Fruit fly (Drosophila melanogaster): ENCODE data around the gene polybromo.

Gene polybromo

DNA sequence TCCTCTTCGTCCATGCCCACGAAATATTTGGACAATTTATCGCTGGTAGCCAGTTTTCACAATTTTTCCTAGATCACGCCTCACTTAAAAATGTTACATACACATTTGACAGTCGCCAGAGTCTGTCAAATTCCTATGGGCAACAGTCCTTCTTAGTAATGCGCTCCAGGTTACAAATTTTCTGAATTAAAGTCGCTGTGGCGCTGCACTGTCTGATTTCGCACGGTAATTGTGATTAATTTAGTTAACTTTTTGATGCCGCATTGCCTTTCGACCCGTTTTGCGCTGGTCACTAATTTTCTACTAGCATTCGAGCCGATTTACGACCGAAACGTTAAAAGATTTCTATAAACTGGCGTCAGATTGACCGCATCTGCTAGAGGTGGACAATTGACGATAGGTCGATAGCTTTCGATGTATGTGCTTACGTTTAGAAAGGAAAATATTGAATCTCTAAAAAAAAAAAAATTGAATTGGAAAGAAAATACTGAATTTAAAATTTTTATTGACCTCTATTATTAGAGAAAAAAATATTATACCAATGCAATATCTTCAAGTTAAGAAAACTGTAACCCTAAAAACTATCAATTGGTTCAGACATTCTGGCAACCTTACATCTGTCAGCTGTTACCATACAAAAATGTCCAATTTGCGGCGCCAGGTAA, 8.7 kb upstream of the polybromo start, which contains the start of the genes lili and CG34150 (continued):
- TF ChIP-seq CG10147 (GFP tag; optimal IDR thresholded peaks at IDR 0.05): peak; percentile 70
- TF ChIP-seq tna (GFP tag; IDR thresholded peaks at IDR 0.05; ENCODE audit: partially characterized antibody): peak; percentile 16; the same call in 1 of the 2 replicates
- TF ChIP-seq Deaf1 (tag; optimal IDR thresholded peaks at IDR 0.05): no peak
- TF ChIP-seq CG1024 (GFP tag; IDR thresholded peaks at IDR 0.05): peak; percentile 57
- peak; percentile 74 for TF ChIP-seq CG12942 (GFP tag; optimal IDR thresholded peaks at IDR 0.05)
- TF ChIP-seq CG8290 (GFP tag; optimal IDR thresholded peaks at IDR 0.05): peak; percentile 90
- peak; percentile 19 to 21 for TF ChIP-seq CG8290 (tag; optimal IDR thresholded peaks at IDR 0.05)
- no peak for TF ChIP-seq disco-r (GFP tag; optimal IDR thresholded peaks at IDR 0.05)
- peak; percentile 58; the same call in 1 of the 3 replicates for TF ChIP-seq ken (GFP tag; IDR thresholded peaks at IDR 0.05)
- no peak for TF ChIP-seq Doc2 (GFP tag; IDR thresholded peaks at IDR 0.05)
- peak; percentile 28 for TF ChIP-seq emc (GFP tag; optimal IDR thresholded peaks at IDR 0.05)
- no peak for TF ChIP-seq TFAM (GFP tag; optimal IDR thresholded peaks at IDR 0.05)
- peak; percentile 81 for TF ChIP-seq CG17829 (tag; optimal IDR thresholded peaks at IDR 0.05)
- TF ChIP-seq sna (GFP tag; IDR thresholded peaks at IDR 0.05; ENCODE audit: partially characterized antibody): peak; percentile 72; the same call in 1 of the 2 replicates
- peak; percentile 79 for TF ChIP-seq YL-1 (GFP tag; optimal IDR thresholded peaks at IDR 0.05)
- peak; percentile 34 for TF ChIP-seq cato (GFP tag; optimal IDR thresholded peaks at IDR 0.05; ENCODE audit: borderline replicate concordance)
- peak; percentile 50 for TF ChIP-seq p53 (GFP tag; optimal IDR thresholded peaks at IDR 0.05)
- TF ChIP-seq wek (GFP tag; optimal IDR thresholded peaks at IDR 0.05): peak; percentile 1
- peak; percentile 82 for TF ChIP-seq sug (tag; optimal IDR thresholded peaks at IDR 0.05)
- peak in 1 of 2 experiments; percentile 32 for TF ChIP-seq insv (GFP tag; optimal IDR thresholded peaks at IDR 0.05)
- TF ChIP-seq D19B (GFP tag; optimal IDR thresholded peaks at IDR 0.05): peak; percentile 19
- no peak for TF ChIP-seq CG16779 (GFP tag; IDR thresholded peaks at IDR 0.05)
- peak; percentile 35 for TF ChIP-seq gfzf (GFP tag; optimal IDR thresholded peaks at IDR 0.05)
- TF ChIP-seq HmgD (GFP tag; optimal IDR thresholded peaks at IDR 0.05): no peak
- no peak for TF ChIP-seq dmrt99B (tag; optimal IDR thresholded peaks at IDR 0.05)
- TF ChIP-seq CG7271 (tag; optimal IDR thresholded peaks at IDR 0.05): peak; percentile 66
- TF ChIP-seq pnt (GFP tag; optimal IDR thresholded peaks at IDR 0.05): peak; percentile 3
- TF ChIP-seq bcd (GFP tag; optimal IDR thresholded peaks at IDR 0.05): peak; percentile 53
- peak; percentile 96 for TF ChIP-seq Med (GFP tag)
- TF ChIP-seq lab (GFP tag; optimal IDR thresholded peaks at IDR 0.05): peak; percentile 71
- no peak for TF ChIP-seq Kr (GFP tag; optimal IDR thresholded peaks at IDR 0.05)
- no peak for TF ChIP-seq pan (optimal IDR thresholded peaks at IDR 0.05)
- peak in 1 of 2 experiments; percentile 67 for TF ChIP-seq pan (GFP tag; optimal IDR thresholded peaks at IDR 0.05 in 1 of 2, IDR thresholded peaks at IDR 0.05 in 1 of 2)
- TF ChIP-seq CG11695 (GFP tag; IDR thresholded peaks at IDR 0.05): no peak
- TF ChIP-seq CG14441 (GFP tag; IDR thresholded peaks at IDR 0.05): peak; percentile 62; the same call in 1 of the 2 replicates
- peak; percentile 43 for TF ChIP-seq Sin3A (optimal IDR thresholded peaks at IDR 0.05)
- peak; percentile 78 for TF ChIP-seq CG31441 (GFP tag; IDR thresholded peaks at IDR 0.05)
- TF ChIP-seq Hr51 (GFP tag; optimal IDR thresholded peaks at IDR 0.05): peak; percentile 64 to 75
- no peak for TF ChIP-seq CG10959 (GFP tag; IDR thresholded peaks at IDR 0.05)
- no peak for TF ChIP-seq corto (GFP tag; optimal IDR thresholded peaks at IDR 0.05)
- TF ChIP-seq chinmo (GFP tag; IDR thresholded peaks at IDR 0.05; ENCODE audit: partially characterized antibody): no peak
- peak; percentile 46; the same call in 1 of the 2 replicates for TF ChIP-seq ara (GFP tag; IDR thresholded peaks at IDR 0.05)
- no peak for TF ChIP-seq CG8478 (optimal IDR thresholded peaks at IDR 0.05)
- peak; percentile 33 for TF ChIP-seq jumu (GFP tag; optimal IDR thresholded peaks at IDR 0.05)
- TF ChIP-seq Ets97D (GFP tag; optimal IDR thresholded peaks at IDR 0.05): peak; percentile 76
- TF ChIP-seq CG10565 (GFP tag; optimal IDR thresholded peaks at IDR 0.05): no peak
- peak; percentile 78 for TF ChIP-seq chn (GFP tag; optimal IDR thresholded peaks at IDR 0.05)
- TF ChIP-seq fu2 (GFP tag; optimal IDR thresholded peaks at IDR 0.05): peak; percentile 47
- no peak for TF ChIP-seq CG3065 (GFP tag; optimal IDR thresholded peaks at IDR 0.05)
- peak; percentile 50 for TF ChIP-seq Oli (tag; optimal IDR thresholded peaks at IDR 0.05)
- peak; percentile 43; the same call in 1 of the 2 replicates for TF ChIP-seq E2f1 (GFP tag; IDR thresholded peaks at IDR 0.05)
